Fruit fly (Drosophila melanogaster): ENCODE results near the gene fon.

The fon gene

dm6 chr2L:19398317-19399234 is 12.6 kb upstream of the fon start, which contains the start of gene CG17544 (continued):
- TF ChIP-seq jing (GFP tag; optimal IDR thresholded peaks at IDR 0.05): no peak
- TF ChIP-seq ind (GFP tag; optimal IDR thresholded peaks at IDR 0.05): peak; percentile 74
- no peak for TF ChIP-seq MESR4 (GFP tag; optimal IDR thresholded peaks at IDR 0.05)
- peak; percentile 49 for TF ChIP-seq tin (GFP tag; optimal IDR thresholded peaks at IDR 0.05)
- no peak for TF ChIP-seq z (GFP tag; IDR thresholded peaks at IDR 0.05)
- peak; percentile 52 for TF ChIP-seq CG12104 (GFP tag; optimal IDR thresholded peaks at IDR 0.05)
- TF ChIP-seq wdn (GFP tag; IDR thresholded peaks at IDR 0.05): peak; percentile 42
- TF ChIP-seq CG3163 (GFP tag; optimal IDR thresholded peaks at IDR 0.05): peak; percentile 62
- TF ChIP-seq CG4360 (GFP tag; IDR thresholded peaks at IDR 0.05): peak; percentile 30; the same call in 1 of the 2 replicates
- TF ChIP-seq nom (GFP tag; optimal IDR thresholded peaks at IDR 0.05): peak; percentile 70
- peak; percentile 53 for TF ChIP-seq Vsx1 (GFP tag; optimal IDR thresholded peaks at IDR 0.05)
- no peak for TF ChIP-seq CG16863 (GFP tag; optimal IDR thresholded peaks at IDR 0.05)
- TF ChIP-seq Atf-2 (GFP tag; optimal IDR thresholded peaks at IDR 0.05): no peak
- no peak for TF ChIP-seq CG17568 (GFP tag; optimal IDR thresholded peaks at IDR 0.05)
- peak; percentile 26 for TF ChIP-seq Hsf (GFP tag; optimal IDR thresholded peaks at IDR 0.05)
- TF ChIP-seq CG17186 (GFP tag; optimal IDR thresholded peaks at IDR 0.05): no peak
- peak; percentile 21 for TF ChIP-seq fd64A (GFP tag; optimal IDR thresholded peaks at IDR 0.05)
- peak; percentile 74 for TF ChIP-seq nerfin-1 (tag; optimal IDR thresholded peaks at IDR 0.05)
- TF ChIP-seq MBD-R2 (GFP tag; IDR thresholded peaks at IDR 0.05): no peak; the same call in 1 of the 2 replicates
- no peak for TF ChIP-seq CG1647 (GFP tag; optimal IDR thresholded peaks at IDR 0.05)
- peak; percentile 9 for TF ChIP-seq ac (GFP tag; optimal IDR thresholded peaks at IDR 0.05)
- TF ChIP-seq CG12299 (tag; optimal IDR thresholded peaks at IDR 0.05): peak; percentile 73
- no peak for TF ChIP-seq tll (GFP tag; optimal IDR thresholded peaks at IDR 0.05)
- TF ChIP-seq run (tag; optimal IDR thresholded peaks at IDR 0.05): peak; percentile 50
- no peak for TF ChIP-seq repo (GFP tag; optimal IDR thresholded peaks at IDR 0.05)
- TF ChIP-seq sima (GFP tag; optimal IDR thresholded peaks at IDR 0.05): no peak
- peak; percentile 32 for TF ChIP-seq MTF-1 (GFP tag; optimal IDR thresholded peaks at IDR 0.05; ENCODE audit: borderline replicate concordance)
- TF ChIP-seq Gsc (GFP tag; IDR thresholded peaks at IDR 0.05): no peak
- TF ChIP-seq Gug (GFP tag; IDR thresholded peaks at IDR 0.05): peak; percentile 39; the same call in 2 of the 4 replicates
- TF ChIP-seq CG15011 (GFP tag; optimal IDR thresholded peaks at IDR 0.05): no peak
- peak; percentile 95 for TF ChIP-seq CG7556 (GFP tag; optimal IDR thresholded peaks at IDR 0.05)
- peak; percentile 67 for TF ChIP-seq Ptx1 (GFP tag; IDR thresholded peaks at IDR 0.05)
- no peak for TF ChIP-seq grn (GFP tag; optimal IDR thresholded peaks at IDR 0.05)
- TF ChIP-seq CG6272 (GFP tag; IDR thresholded peaks at IDR 0.05): peak; percentile 13
- no peak for TF ChIP-seq HLH3B (GFP tag; IDR thresholded peaks at IDR 0.05)
- TF ChIP-seq CG6854 (GFP tag; optimal IDR thresholded peaks at IDR 0.05): peak; percentile 73
- peak; percentile 42; the same call in 1 of the 2 replicates for TF ChIP-seq amos (GFP tag; IDR thresholded peaks at IDR 0.05; ENCODE audit: partially characterized antibody)
- TF ChIP-seq Neu2 (GFP tag; optimal IDR thresholded peaks at IDR 0.05; ENCODE audit: borderline replicate concordance): no peak
- TF ChIP-seq CG1602 (GFP tag; optimal IDR thresholded peaks at IDR 0.05): peak; percentile 72
- TF ChIP-seq Dfd (GFP tag; optimal IDR thresholded peaks at IDR 0.05): no peak
- TF ChIP-seq gfzf (GFP tag; optimal IDR thresholded peaks at IDR 0.05): no peak
- TF ChIP-seq Trl (optimal IDR thresholded peaks at IDR 0.05): peak; percentile 67 to 71
- TF ChIP-seq Trl (GFP tag; optimal IDR thresholded peaks at IDR 0.05): peak; percentile 14
- TF ChIP-seq CG14667 (GFP tag; IDR thresholded peaks at IDR 0.05): peak; percentile 33; the same call in 1 of the 2 replicates
- peak; percentile 50; the same call in 1 of the 3 replicates for TF ChIP-seq CG11093 (GFP tag; IDR thresholded peaks at IDR 0.05)
- no peak for TF ChIP-seq CG11247 (GFP tag; IDR thresholded peaks at IDR 0.05)
- TF ChIP-seq tna (GFP tag; IDR thresholded peaks at IDR 0.05; ENCODE audit: partially characterized antibody): no peak; the same call in 1 of the 2 replicates
- TF ChIP-seq slou (GFP tag; optimal IDR thresholded peaks at IDR 0.05): no peak
- TF ChIP-seq CG3407 (GFP tag; optimal IDR thresholded peaks at IDR 0.05): peak; percentile 36
